Worm (Caenorhabditis elegans): Measurements from ENCODE around the gene nhr-32.

DNA sequence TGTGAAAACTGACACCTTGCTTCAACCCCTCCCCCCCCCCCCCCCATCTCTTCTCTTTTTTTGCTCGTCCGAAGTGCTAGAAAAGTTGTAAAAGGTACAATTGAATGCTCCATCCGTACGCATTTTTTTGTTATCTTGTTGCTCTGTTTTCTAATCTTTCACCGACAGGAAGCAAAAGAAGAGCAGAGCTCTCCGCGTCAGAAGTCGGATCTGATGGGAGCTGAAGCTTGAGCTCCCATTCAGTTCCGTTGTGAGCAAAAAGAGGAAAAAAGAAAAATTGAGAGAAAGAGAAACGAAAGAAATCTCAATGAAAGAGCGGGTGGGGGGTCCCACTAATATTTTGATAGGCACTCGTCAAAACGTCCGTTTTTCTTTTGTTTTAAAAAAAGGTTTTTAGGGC, 44.9 kb upstream of the nhr-32 start:
- TF ChIP-seq ceh-82 (tag; optimal IDR thresholded peaks at IDR 0.05) (no peak), nhr-25 (tag; optimal IDR thresholded peaks at IDR 0.05) (no peak), ama-1 (optimal IDR thresholded peaks at IDR 0.05) (no peak), sea-2 (GFP tag; optimal IDR thresholded peaks at IDR 0.05) (no peak), lin-15B (tag; optimal IDR thresholded peaks at IDR 0.05) (no peak), fos-1 (tag; optimal IDR thresholded peaks at IDR 0.05) (no peak), nhr-28 (tag; optimal IDR thresholded peaks at IDR 0.05) (no peak), nhr-11 (tag; optimal IDR thresholded peaks at IDR 0.05) (no peak), lsy-12 (tag; optimal IDR thresholded peaks at IDR 0.05) (no peak), nhr-77 (tag; optimal IDR thresholded peaks at IDR 0.05) (no peak), nhr-12 (tag; optimal IDR thresholded peaks at IDR 0.05) (no peak)
